Fruit fly (Drosophila melanogaster): ENCODE results near the gene CG13722.
A peak's percentile ranks its signal among the peaks of the same experiment; 100 is the strongest.

Gene CG13722

DNA sequence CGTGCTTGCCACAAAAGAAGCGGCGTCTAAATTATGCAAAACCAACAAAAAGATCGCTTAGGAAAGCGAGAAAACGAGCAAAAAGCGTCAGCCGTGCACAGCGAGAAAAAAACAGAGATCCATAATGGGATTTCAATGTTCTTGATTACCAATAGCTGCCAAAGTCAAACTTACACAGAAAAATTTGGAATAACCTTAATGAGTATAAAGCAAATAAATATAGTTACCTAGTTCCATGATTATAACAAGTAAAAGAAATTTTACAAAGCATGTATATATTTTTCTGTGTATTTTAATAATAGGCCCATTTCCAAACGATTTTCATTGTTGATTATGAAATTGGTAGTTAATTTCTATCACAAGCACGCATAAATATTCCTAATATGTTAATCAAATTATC is 43.2 kb upstream of the CG13722 start (continued):
- no peak for TF ChIP-seq Hand (GFP tag; optimal IDR thresholded peaks at IDR 0.05)
- no peak for TF ChIP-seq Opbp (GFP tag; IDR thresholded peaks at IDR 0.05; ENCODE audit: partially characterized antibody)
- no peak for TF ChIP-seq CG13775 (GFP tag; optimal IDR thresholded peaks at IDR 0.05)
- no peak for TF ChIP-seq Optix (GFP tag; IDR thresholded peaks at IDR 0.05)
- TF ChIP-seq Gug (GFP tag; IDR thresholded peaks at IDR 0.05): no peak
- no peak for TF ChIP-seq CG3407 (GFP tag; optimal IDR thresholded peaks at IDR 0.05)
- no peak for TF ChIP-seq GATAe (GFP tag; conservative IDR thresholded peaks at IDR 0.05)
- no peak for TF ChIP-seq CG4854 (GFP tag; optimal IDR thresholded peaks at IDR 0.05)
- TF ChIP-seq ab (GFP tag; optimal IDR thresholded peaks at IDR 0.05): no peak
- TF ChIP-seq CG11504 (tag; optimal IDR thresholded peaks at IDR 0.05): peak; percentile 81
- TF ChIP-seq otp (GFP tag; IDR thresholded peaks at IDR 0.05): no peak
- TF ChIP-seq Deaf1 (tag; optimal IDR thresholded peaks at IDR 0.05): no peak
- no peak for TF ChIP-seq scrt (GFP tag; optimal IDR thresholded peaks at IDR 0.05)
- TF ChIP-seq Poxn (GFP tag; IDR thresholded peaks at IDR 0.05): no peak
- TF ChIP-seq klu (GFP tag; IDR thresholded peaks at IDR 0.05): no peak
- no peak for TF ChIP-seq Sin3A (optimal IDR thresholded peaks at IDR 0.05)
- no peak for TF ChIP-seq CG6175 (GFP tag; IDR thresholded peaks at IDR 0.05)
- TF ChIP-seq Dp (GFP tag; optimal IDR thresholded peaks at IDR 0.05): no peak
- no peak for TF ChIP-seq CG6654 (GFP tag; optimal IDR thresholded peaks at IDR 0.05)
- peak; percentile 83 for TF ChIP-seq dmrt99B (tag; optimal IDR thresholded peaks at IDR 0.05)
- TF ChIP-seq Xbp1 (GFP tag; optimal IDR thresholded peaks at IDR 0.05): peak; percentile 36
- TF ChIP-seq tgo (GFP tag; IDR thresholded peaks at IDR 0.05): peak; percentile 22; the same call in 1 of the 3 replicates
- no peak for TF ChIP-seq CG12299 (tag; optimal IDR thresholded peaks at IDR 0.05)
- TF ChIP-seq Dip2 (GFP tag; IDR thresholded peaks at IDR 0.05): no peak
- TF ChIP-seq Atf-2 (GFP tag; optimal IDR thresholded peaks at IDR 0.05): no peak
- TF ChIP-seq CG6683 (GFP tag; optimal IDR thresholded peaks at IDR 0.05): no peak
- TF ChIP-seq CG17802 (tag; optimal IDR thresholded peaks at IDR 0.05): no peak
- TF ChIP-seq pum (GFP tag; optimal IDR thresholded peaks at IDR 0.05): no peak
- TF ChIP-seq nmo (GFP tag; optimal IDR thresholded peaks at IDR 0.05): peak; percentile 46
- no peak for TF ChIP-seq CG9437 (GFP tag; optimal IDR thresholded peaks at IDR 0.05)
- TF ChIP-seq exex (tag; optimal IDR thresholded peaks at IDR 0.05): no peak
- TF ChIP-seq Chrac-16 (GFP tag; optimal IDR thresholded peaks at IDR 0.05): no peak
- TF ChIP-seq NC2β (GFP tag; optimal IDR thresholded peaks at IDR 0.05): no peak
- TF ChIP-seq CG13287 (GFP tag; IDR thresholded peaks at IDR 0.05; ENCODE audit: partially characterized antibody): no peak
- no peak for TF ChIP-seq Side (GFP tag; optimal IDR thresholded peaks at IDR 0.05)
- no peak for TF ChIP-seq run (tag; optimal IDR thresholded peaks at IDR 0.05)
- TF ChIP-seq CG11696 (GFP tag; IDR thresholded peaks at IDR 0.05): no peak
- TF ChIP-seq MESR4 (GFP tag; optimal IDR thresholded peaks at IDR 0.05): no peak
- TF ChIP-seq disco-r (GFP tag; optimal IDR thresholded peaks at IDR 0.05): no peak
- TF ChIP-seq wor (GFP tag; IDR thresholded peaks at IDR 0.05): no peak
- no peak for TF ChIP-seq pan (optimal IDR thresholded peaks at IDR 0.05)
- peak in 1 of 2 experiments; percentile 50 for TF ChIP-seq pan (GFP tag; optimal IDR thresholded peaks at IDR 0.05 in 1 of 2, IDR thresholded peaks at IDR 0.05 in 1 of 2)
- TF ChIP-seq Mad (GFP tag; optimal IDR thresholded peaks at IDR 0.05): no peak
- TF ChIP-seq ap (GFP tag; IDR thresholded peaks at IDR 0.05): 0 out of 2 replicates have a peak, but pooled peaks have one; percentile 9
- no peak for TF ChIP-seq CG11560 (tag; IDR thresholded peaks at IDR 0.05)
- TF ChIP-seq gt (GFP tag; IDR thresholded peaks at IDR 0.05): no peak
- no peak for TF ChIP-seq TFAM (GFP tag; optimal IDR thresholded peaks at IDR 0.05)
- no peak for TF ChIP-seq HLH4C (GFP tag; IDR thresholded peaks at IDR 0.05; ENCODE audit: partially characterized antibody)
- no peak for TF ChIP-seq p53 (GFP tag; optimal IDR thresholded peaks at IDR 0.05)
- no peak for TF ChIP-seq ERR (GFP tag; optimal IDR thresholded peaks at IDR 0.05)
- TF ChIP-seq CG4820 (GFP tag; optimal IDR thresholded peaks at IDR 0.05): peak; percentile 35
- peak; percentile 53 for TF ChIP-seq Asciz (GFP tag; optimal IDR thresholded peaks at IDR 0.05)
- TF ChIP-seq CG10267 (tag; optimal IDR thresholded peaks at IDR 0.05): peak; percentile 23
